Fruit fly (Drosophila melanogaster): ENCODE data around the gene CG14160.

DNA sequence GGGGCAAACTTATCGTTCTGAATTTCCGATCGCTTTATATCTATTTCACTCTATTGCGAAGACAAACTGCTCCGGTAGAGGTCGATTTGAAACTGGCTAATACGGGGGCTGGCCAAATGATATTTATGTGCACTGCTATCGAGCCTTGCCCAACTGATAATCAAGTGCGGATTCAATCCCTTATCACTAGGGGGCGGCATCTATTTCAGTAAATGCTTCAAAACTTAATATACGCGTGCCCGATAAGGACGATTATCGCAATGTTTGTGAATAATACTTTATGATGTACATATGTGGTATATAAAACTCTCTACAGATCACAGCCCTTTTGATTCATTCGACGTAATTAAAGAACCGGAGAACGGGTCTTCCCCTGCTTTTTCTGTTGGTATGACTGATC is 8.8 kb upstream of the CG14160 start, which contains the start of gene Srg2:
- no peak for TF ChIP-seq Dll (optimal IDR thresholded peaks at IDR 0.05)
- TF ChIP-seq psq (optimal IDR thresholded peaks at IDR 0.05), result no peak
- no peak for TF ChIP-seq pan (optimal IDR thresholded peaks at IDR 0.05)
- TF ChIP-seq CG8478 (optimal IDR thresholded peaks at IDR 0.05), result no peak

All from whole organism.